Fruit fly (Drosophila melanogaster) whole organism, prepupa: ENCODE results near the gene CG6310.

ENCODE experiments used
- Blimp-1 ChIP-seq: fragments of 200-800 bp; sonication (Bioruptor generic); optimal IDR thresholded peaks from 3 replicates; lab custom pipeline; 2017; ENCODE audit warnings: missing biosample characterization, missing genetic modification characterization, mild to moderate bottlenecking, moderate library complexity, missing genetic modification reagents
- CG10631 ChIP-seq: fragments of 200-800 bp; sonication (Bioruptor generic); optimal IDR thresholded peaks from 2 replicates; lab custom pipeline; 2016; ENCODE audit warnings: missing biosample characterization, missing genetic modification characterization
- CG10669 ChIP-seq: fragments of 200-800 bp; sonication (Bioruptor generic); optimal IDR thresholded peaks from 3 replicates; lab custom pipeline; 2018; ENCODE audit warnings: missing biosample characterization, mild to moderate bottlenecking, missing genetic modification characterization, moderate library complexity
- CG11294 ChIP-seq: fragments of 200-800 bp; sonication (Bioruptor generic); IDR thresholded peaks from 2 replicates; pipeline ENCODE4 v1.3.6; 2022; ENCODE audit warnings: missing biosample characterization, missing genetic modification characterization
- CG11762 ChIP-seq: fragments of 200-800 bp; sonication (Bioruptor generic); optimal IDR thresholded peaks from 3 replicates; lab custom pipeline; 2016; ENCODE audit warnings: missing biosample characterization, missing genetic modification characterization; ENCODE audit not compliant: insufficient read depth
- CG11902 ChIP-seq: fragments of 200-800 bp; sonication (Bioruptor generic); optimal IDR thresholded peaks from 3 replicates; lab custom pipeline; 2016; ENCODE audit warnings: missing biosample characterization, missing genetic modification characterization
- CG15336 ChIP-seq: fragments of 200-800 bp; sonication (Bioruptor generic); IDR thresholded peaks from 2 replicates; pipeline ENCODE4 v1.3.6; 2022; ENCODE audit warnings: missing biosample characterization, missing genetic modification characterization
- CG1621 ChIP-seq: fragments of 200-800 bp; sonication (Bioruptor generic); optimal IDR thresholded peaks from 3 replicates; lab custom pipeline; 2018; ENCODE audit warnings: missing biosample characterization, mild to moderate bottlenecking, missing genetic modification characterization
- CG16779 ChIP-seq: fragments of 200-800 bp; sonication (Bioruptor generic); optimal IDR thresholded peaks from 3 replicates; lab custom pipeline; 2017; ENCODE audit warnings: missing biosample characterization, mild to moderate bottlenecking, missing genetic modification characterization
- CG3032 ChIP-seq: fragments of 200-800 bp; optimal IDR thresholded peaks from 2 replicates; lab custom pipeline; 2019; ENCODE audit warnings: missing biosample characterization, mild to moderate bottlenecking, missing genetic modification characterization, moderate library complexity
- CG31627 ChIP-seq: fragments of 200-800 bp; sonication (Bioruptor generic); optimal IDR thresholded peaks from 3 replicates; lab custom pipeline; 2016; ENCODE audit warnings: missing biosample characterization, missing genetic modification characterization
- CG32006 ChIP-seq: fragments of 200-800 bp; sonication (Bioruptor generic); optimal IDR thresholded peaks from 3 replicates; lab custom pipeline; 2017; ENCODE audit warnings: missing biosample characterization, mild to moderate bottlenecking, missing genetic modification characterization
- CG34406 ChIP-seq: fragments of 200-800 bp; sonication (Bioruptor generic); optimal IDR thresholded peaks from 3 replicates; lab custom pipeline; 2016; ENCODE audit warnings: missing biosample characterization, missing genetic modification characterization
- CG3919 ChIP-seq: fragments of 200-800 bp; sonication (Bioruptor generic); optimal IDR thresholded peaks from 3 replicates; lab custom pipeline; 2016; ENCODE audit warnings: missing biosample characterization, missing genetic modification characterization
- CG4318 ChIP-seq: fragments of 200-800 bp; sonication (Bioruptor generic); optimal IDR thresholded peaks from 3 replicates; lab custom pipeline; 2017; ENCODE audit warnings: missing biosample characterization, mild to moderate bottlenecking, missing genetic modification characterization
- CG6163 ChIP-seq: fragments of 200-800 bp; sonication (Bioruptor generic); IDR thresholded peaks from 3 replicates; pipeline ENCODE4 v1.3.6; 2022; ENCODE audit warnings: missing biosample characterization, missing genetic modification characterization
- CG6276 ChIP-seq: fragments of 200-800 bp; sonication (Bioruptor generic); optimal IDR thresholded peaks from 2 replicates; lab custom pipeline; 2017; ENCODE audit warnings: missing biosample characterization, mild to moderate bottlenecking, missing genetic modification characterization
- CG6792 ChIP-seq: fragments of 200-800 bp; sonication (Bioruptor generic); optimal IDR thresholded peaks from 3 replicates; lab custom pipeline; 2016; ENCODE audit warnings: missing biosample characterization, missing genetic modification characterization
- CG6808 ChIP-seq: fragments of 200-800 bp; sonication (Bioruptor generic); optimal IDR thresholded peaks from 3 replicates; lab custom pipeline; 2017; ENCODE audit warnings: missing biosample characterization, missing genetic modification characterization, mild to moderate bottlenecking, moderate library complexity, missing genetic modification reagents
- CG6854 ChIP-seq: fragments of 200-800 bp; sonication (Bioruptor generic); optimal IDR thresholded peaks from 2 replicates; lab custom pipeline; 2017; ENCODE audit warnings: missing biosample characterization, mild to moderate bottlenecking, missing genetic modification characterization
- CG8319 ChIP-seq: fragments of 200-800 bp; sonication (Bioruptor generic); optimal IDR thresholded peaks from 3 replicates; lab custom pipeline; 2016; ENCODE audit warnings: missing biosample characterization, missing genetic modification characterization
- CG8632 ChIP-seq: fragments of 200-800 bp; sonication (Bioruptor generic); optimal IDR thresholded peaks from 3 replicates; lab custom pipeline; 2016; ENCODE audit warnings: missing biosample characterization, missing genetic modification characterization
- CG9139 ChIP-seq: fragments of 200-800 bp; sonication (Bioruptor generic); optimal IDR thresholded peaks from 3 replicates; lab custom pipeline; 2017; ENCODE audit warnings: missing biosample characterization, mild to moderate bottlenecking, missing genetic modification characterization
- Eip75B ChIP-seq: fragments of 200-800 bp; sonication (Bioruptor generic); optimal IDR thresholded peaks from 3 replicates; lab custom pipeline; 2016; ENCODE audit warnings: missing biosample characterization, missing genetic modification characterization
- Eip78C ChIP-seq: fragments of 200-800 bp; sonication (Bioruptor generic); peaks from one replicate; lab custom pipeline; 2016; ENCODE audit warnings: missing biosample characterization, missing genetic modification characterization
- Ets96B ChIP-seq: fragments of 200-800 bp; optimal IDR thresholded peaks from 2 replicates; lab custom pipeline; 2019; ENCODE audit warnings: missing biosample characterization, mild to moderate bottlenecking, missing genetic modification characterization, moderate library complexity
- Hr38 ChIP-seq: sonication (Bioruptor generic); optimal IDR thresholded peaks from 2 replicates; lab custom pipeline; 2016; ENCODE audit warnings: missing biosample characterization, missing genetic modification characterization
- Hr39 ChIP-seq: fragments of 200-800 bp; sonication (Bioruptor generic); optimal IDR thresholded peaks from 2 replicates; lab custom pipeline; 2016; ENCODE audit warnings: missing biosample characterization, missing genetic modification characterization
- Hr4 ChIP-seq: fragments of 200-800 bp; sonication (Bioruptor generic); optimal IDR thresholded peaks from 3 replicates; lab custom pipeline; 2016; ENCODE audit warnings: missing biosample characterization, missing genetic modification characterization
- Lpt ChIP-seq: fragments of 200-800 bp; sonication (Bioruptor generic); optimal IDR thresholded peaks from 3 replicates; lab custom pipeline; 2016; ENCODE audit warnings: missing biosample characterization, missing genetic modification characterization
- Met ChIP-seq: fragments of 200-800 bp; sonication (Bioruptor generic); optimal IDR thresholded peaks from 3 replicates; lab custom pipeline; 2016; ENCODE audit warnings: missing biosample characterization, missing genetic modification characterization
- OdsH ChIP-seq: fragments of 200-800 bp; sonication (Bioruptor generic); optimal IDR thresholded peaks from 3 replicates; lab custom pipeline; 2016; ENCODE audit warnings: missing biosample characterization, missing genetic modification characterization
- Sox14 ChIP-seq: fragments of 200-800 bp; sonication (Bioruptor generic); optimal IDR thresholded peaks from 3 replicates; lab custom pipeline; 2016; ENCODE audit warnings: missing biosample characterization, missing genetic modification characterization
- Sox15 ChIP-seq: fragments of 200-800 bp; sonication (Bioruptor generic); optimal IDR thresholded peaks from 3 replicates; lab custom pipeline; 2016; ENCODE audit warnings: missing biosample characterization, missing genetic modification characterization
- achi ChIP-seq: fragments of 200-800 bp; sonication (Bioruptor generic); optimal IDR thresholded peaks from 3 replicates; lab custom pipeline; 2016; ENCODE audit warnings: missing biosample characterization, missing genetic modification characterization
- acj6 ChIP-seq: fragments of 200-800 bp; sonication (Bioruptor generic); optimal IDR thresholded peaks from 3 replicates; lab custom pipeline; 2016; ENCODE audit warnings: missing biosample characterization, missing genetic modification characterization
- dsx ChIP-seq: fragments of 200-800 bp; optimal IDR thresholded peaks from 3 replicates; lab custom pipeline; 2019; ENCODE audit warnings: missing biosample characterization, mild to moderate bottlenecking, missing genetic modification characterization, moderate library complexity; ENCODE audit not compliant: poor library complexity, severe bottlenecking
- fd85E ChIP-seq: fragments of 200-800 bp; sonication (Bioruptor generic); optimal IDR thresholded peaks from 3 replicates; lab custom pipeline; 2016; ENCODE audit warnings: missing biosample characterization, missing genetic modification characterization
- fkh ChIP-seq: fragments of 200-800 bp; sonication (Bioruptor generic); optimal IDR thresholded peaks from 3 replicates; lab custom pipeline; 2017; ENCODE audit warnings: missing biosample characterization, mild to moderate bottlenecking, missing genetic modification characterization, moderate library complexity
- net ChIP-seq: fragments of 200-800 bp; sonication (Bioruptor generic); optimal IDR thresholded peaks from 3 replicates; lab custom pipeline; 2016; ENCODE audit warnings: missing biosample characterization, missing genetic modification characterization
- salr ChIP-seq, 2 experiments: fragments of 200-800 bp; sonication (Bioruptor generic); optimal IDR thresholded peaks; 3 replicates each; lab custom pipeline; 2016 to 2018; ENCODE audit warnings: missing biosample characterization in 2 of 2, missing genetic modification characterization in 2 of 2, mild to moderate bottlenecking in 1 of 2
- spab ChIP-seq: fragments of 200-800 bp; sonication (Bioruptor generic); optimal IDR thresholded peaks from 2 replicates; lab custom pipeline; 2017; ENCODE audit warnings: missing biosample characterization, mild to moderate bottlenecking, missing genetic modification characterization, missing genetic modification reagents
- svp ChIP-seq: fragments of 200-800 bp; sonication (Bioruptor generic); peaks from one replicate; lab custom pipeline; 2016; ENCODE audit warnings: missing biosample characterization, missing genetic modification characterization
- topi ChIP-seq: fragments of 200-800 bp; sonication (Bioruptor generic); optimal IDR thresholded peaks from 3 replicates; lab custom pipeline; 2016; ENCODE audit warnings: missing biosample characterization, missing genetic modification characterization
- vri ChIP-seq: fragments of 200-800 bp; sonication (Bioruptor generic); optimal IDR thresholded peaks from 3 replicates; lab custom pipeline; 2016; ENCODE audit warnings: missing biosample characterization, mild to moderate bottlenecking, missing genetic modification characterization

CG6310 gene

dm6 chr3L:11064689-11065088 is 5.0 kb downstream of the CG6310 start, which contains the start of the genes CG32075, CG45101 and SuUR (continued):
- TF ChIP-seq salr (GFP tag; optimal IDR thresholded peaks at IDR 0.05; lab: Kevin White, UChicago) (peak; percentile 43 to 59), CG4318 (peak; percentile 68), Hr4 (peak; percentile 88), acj6 (GFP tag; lab: Kevin White, UChicago) (peak; percentile 88), Met (GFP tag; lab: Kevin White, UChicago) (peak; percentile 87), CG6276 (no peak), CG6808 (GFP tag; lab: Kevin White, UChicago) (no peak), CG31627 (GFP tag; lab: Kevin White, UChicago) (peak; percentile 92), Sox15 (GFP tag; lab: Kevin White, UChicago) (peak; percentile 82), achi (GFP tag; lab: Kevin White, UChicago) (peak; percentile 83), Hr38 (peak; percentile 65), dsx (GFP tag; lab: Kevin White, UChicago) (peak; percentile 66), CG10669 (peak; percentile 75), CG11902 (GFP tag; lab: Kevin White, UChicago) (peak; percentile 73), CG6854 (GFP tag; lab: Kevin White, UChicago) (no peak), CG8632 (peak; percentile 73), CG6792 (GFP tag; lab: Kevin White, UChicago) (peak; percentile 80), Eip75B (GFP tag; lab: Kevin White, UChicago) (peak; percentile 83), CG3919 (GFP tag; lab: Kevin White, UChicago) (peak; percentile 76), net (GFP tag; lab: Kevin White, UChicago) (peak; percentile 73), Ets96B (tag; lab: Kevin White, UChicago) (peak; percentile 75), CG10631 (GFP tag; lab: Kevin White, UChicago) (peak; percentile 89), CG15336 (GFP tag; lab: Robert Waterston, UW) (peak; percentile 75), CG11294 (GFP tag; lab: Robert Waterston, UW) (peak; percentile 80; the same call in 1 of the 2 replicates), CG32006 (GFP tag; lab: Kevin White, UChicago) (peak; percentile 82), Sox14 (GFP tag; lab: Kevin White, UChicago) (peak; percentile 89), CG34406 (peak; percentile 82), CG9139 (GFP tag; lab: Kevin White, UChicago) (no peak), Blimp-1 (GFP tag; lab: Kevin White, UChicago) (no peak), vri (peak; percentile 73)

- TF ChIP-seq fkh (peak; percentile 5), acj6 (GFP tag; lab: Kevin White, UChicago) (no peak), Hr39 (GFP tag; lab: Kevin White, UChicago) (no peak), Eip78C (GFP tag; lab: Kevin White, UChicago) (peak; percentile 32)
These were observed 7.2 kb downstream of the CG6310 start, which contains the start of gene CG32069 for dm6 chr3L:11062441-11062840. CG32069 (minus strand) TSS chr3L:11062614.

- TF ChIP-seq Sox14 (GFP tag; lab: Kevin White, UChicago) = peak; percentile 76
- TF ChIP-seq CG11762 (GFP tag; lab: Kevin White, UChicago) = peak; percentile 35
- no peak for TF ChIP-seq svp (GFP tag; lab: Kevin White, UChicago)
- no peak for TF ChIP-seq CG1621 (tag; lab: Kevin White, UChicago)
- peak; percentile 43 for TF ChIP-seq spab (GFP tag; lab: Kevin White, UChicago)
- TF ChIP-seq OdsH (GFP tag; lab: Kevin White, UChicago) = peak; percentile 78
- peak; percentile 75 for TF ChIP-seq CG3919 (GFP tag; lab: Kevin White, UChicago)
- TF ChIP-seq CG3032 (tag; lab: Kevin White, UChicago) = peak; percentile 73
- peak; percentile 61 for TF ChIP-seq Lpt (GFP tag; lab: Kevin White, UChicago)
- TF ChIP-seq salr (GFP tag; optimal IDR thresholded peaks at IDR 0.05; lab: Kevin White, UChicago) = peak in 1 of 2 experiments; percentile 44
- peak; percentile 60 for TF ChIP-seq CG8632
- TF ChIP-seq acj6 (GFP tag; lab: Kevin White, UChicago) = peak; percentile 73
- TF ChIP-seq CG32006 (GFP tag; lab: Kevin White, UChicago) = peak; percentile 81
- peak; percentile 49 for TF ChIP-seq fkh
- TF ChIP-seq CG4318 = peak; percentile 37
- peak; percentile 65 for TF ChIP-seq CG9139 (GFP tag; lab: Kevin White, UChicago)
- TF ChIP-seq CG10669 = peak; percentile 58
- peak; percentile 65 for TF ChIP-seq Hr39 (GFP tag; lab: Kevin White, UChicago)
- no peak for TF ChIP-seq fd85E (GFP tag; lab: Kevin White, UChicago)
- peak; percentile 77 for TF ChIP-seq Ets96B (tag; lab: Kevin White, UChicago)
- peak; percentile 95 for TF ChIP-seq Eip78C (GFP tag; lab: Kevin White, UChicago)
- peak; percentile 33 for TF ChIP-seq CG16779 (tag; lab: Kevin White, UChicago)
- peak; percentile 67 for TF ChIP-seq Eip75B (GFP tag; lab: Kevin White, UChicago)
- peak; percentile 20 for TF ChIP-seq Sox15 (GFP tag; lab: Kevin White, UChicago)
- peak; percentile 70 for TF ChIP-seq CG6163 (GFP tag; lab: Robert Waterston, UW)
- peak; percentile 72 for TF ChIP-seq CG31627 (GFP tag; lab: Kevin White, UChicago)
- TF ChIP-seq CG15336 (GFP tag; lab: Robert Waterston, UW) = peak; percentile 85
- peak; percentile 14 for TF ChIP-seq CG8319
- peak; percentile 79 for TF ChIP-seq topi (GFP tag; lab: Kevin White, UChicago)
- peak; percentile 70 for TF ChIP-seq net (GFP tag; lab: Kevin White, UChicago)
- peak; percentile 43 for TF ChIP-seq CG11902 (GFP tag; lab: Kevin White, UChicago)
These were observed 8.5 kb downstream of the CG6310 start, which contains the start of the genes CG6321 and Blos2 for dm6 chr3L:11061200-11061599. CG6321 (minus strand) TSS chr3L:11061224. Blos2 (plus strand) TSS chr3L:11061571.
